Worm (Caenorhabditis elegans) whole organism, mixed stage, embryonic: Measurements from ENCODE around the gene C35A5.8.

Source experiments
- M03D4.4 ChIP-seq: sonication (generic microtip); optimal IDR thresholded peaks from 2 replicates; lab custom pipeline; 2017; ENCODE audit warnings: mild to moderate bottlenecking, missing genetic modification characterization, missing compliant biosample characterization
- bed-3 ChIP-seq: fragments of 200-800 bp; sonication (Bioruptor generic); optimal IDR thresholded peaks from 3 replicates; lab custom pipeline; 2018; ENCODE audit warnings: mild to moderate bottlenecking, missing genetic modification characterization, moderate library complexity, missing compliant biosample characterization
- blmp-1 ChIP-seq: fragments of 150-350 bp; optimal IDR thresholded peaks from 2 replicates; lab custom pipeline; 2014; ENCODE audit warnings: missing biosample characterization, missing genetic modification characterization
- ceh-39 ChIP-seq: fragments of 150-350 bp; optimal IDR thresholded peaks from 2 replicates; lab custom pipeline; 2014; ENCODE audit warnings: missing biosample characterization, missing genetic modification characterization
- ceh-43 ChIP-seq: fragments of 200-800 bp; sonication (Bioruptor generic); optimal IDR thresholded peaks from 2 replicates; lab custom pipeline; 2018; ENCODE audit warnings: mild to moderate bottlenecking, missing genetic modification characterization, moderate library complexity, missing compliant biosample characterization
- ceh-83 ChIP-seq: fragments of 200-800 bp; sonication (Bioruptor generic); optimal IDR thresholded peaks from 2 replicates; lab custom pipeline; 2018; ENCODE audit warnings: mild to moderate bottlenecking, missing genetic modification characterization, missing compliant biosample characterization
- ces-1 ChIP-seq: fragments of 150-350 bp; optimal IDR thresholded peaks from 2 replicates; lab custom pipeline; 2014; ENCODE audit warnings: missing biosample characterization, missing genetic modification reagents, missing genetic modification characterization
- cnd-1 ChIP-seq: fragments of 200-800 bp; sonication (Bioruptor generic); optimal IDR thresholded peaks from 2 replicates; lab custom pipeline; 2018; ENCODE audit warnings: mild to moderate bottlenecking, missing genetic modification characterization, missing compliant biosample characterization
- drap-1 ChIP-seq: fragments of 200-800 bp; sonication (Bioruptor generic); optimal IDR thresholded peaks from 3 replicates; lab custom pipeline; 2018; ENCODE audit warnings: mild to moderate bottlenecking, missing genetic modification characterization, missing compliant biosample characterization
- elt-1 ChIP-seq: sonication (generic microtip); optimal IDR thresholded peaks from 2 replicates; lab custom pipeline; 2017; ENCODE audit warnings: missing genetic modification characterization, mild to moderate bottlenecking, missing compliant biosample characterization, antibody characterized with exemption, moderate library complexity, borderline replicate concordance; ENCODE audit not compliant: insufficient read depth
- flh-1 ChIP-seq: fragments of 200-800 bp; sonication (Bioruptor generic); optimal IDR thresholded peaks from 2 replicates; lab custom pipeline; 2018; ENCODE audit warnings: mild to moderate bottlenecking, missing genetic modification characterization, moderate library complexity, missing compliant biosample characterization
- ham-2 ChIP-seq: fragments of 200-800 bp; sonication (Bioruptor generic); optimal IDR thresholded peaks from 2 replicates; lab custom pipeline; 2018; ENCODE audit warnings: mild to moderate bottlenecking, missing genetic modification characterization, missing compliant biosample characterization
- hlh-1 ChIP-seq: fragments of 150-350 bp; optimal IDR thresholded peaks from 2 replicates; lab custom pipeline; 2014; ENCODE audit warnings: missing biosample characterization, missing genetic modification reagents, missing genetic modification characterization
- lin-13 ChIP-seq: fragments of 150-350 bp; optimal IDR thresholded peaks from 2 replicates; lab custom pipeline; 2014; ENCODE audit warnings: missing biosample characterization, missing genetic modification characterization
- lin-32 ChIP-seq: fragments of 200-800 bp; sonication (Bioruptor generic); optimal IDR thresholded peaks from 2 replicates; lab custom pipeline; 2018; ENCODE audit warnings: mild to moderate bottlenecking, missing genetic modification characterization, missing compliant biosample characterization
- lsy-2 ChIP-seq: fragments of 150-350 bp; optimal IDR thresholded peaks from 2 replicates; lab custom pipeline; 2014; ENCODE audit warnings: missing biosample characterization, missing genetic modification characterization
- mab-5 ChIP-seq: fragments of 150-350 bp; optimal IDR thresholded peaks from 2 replicates; lab custom pipeline; 2014; ENCODE audit warnings: missing biosample characterization, missing genetic modification characterization
- mep-1 ChIP-seq: fragments of 150-350 bp; optimal IDR thresholded peaks from 2 replicates; lab custom pipeline; 2017; ENCODE audit warnings: missing biosample characterization, missing genetic modification reagents, missing genetic modification characterization, inconsistent platforms
- mls-2 ChIP-seq: sonication (generic microtip); optimal IDR thresholded peaks from 2 replicates; lab custom pipeline; 2016; ENCODE audit warnings: mild to moderate bottlenecking, missing genetic modification characterization, moderate library complexity, missing compliant biosample characterization
- nhr-2 ChIP-seq: fragments of 150-350 bp; optimal IDR thresholded peaks from 2 replicates; lab custom pipeline; 2014; ENCODE audit warnings: missing biosample characterization, missing genetic modification characterization
- nhr-237 ChIP-seq: fragments of 150-350 bp; optimal IDR thresholded peaks from 2 replicates; lab custom pipeline; 2014; ENCODE audit warnings: missing biosample characterization, missing genetic modification characterization
- nhr-28 ChIP-seq: fragments of 150-350 bp; optimal IDR thresholded peaks from 2 replicates; lab custom pipeline; 2014; ENCODE audit warnings: missing biosample characterization, missing genetic modification characterization
- nhr-76 ChIP-seq: sonication (generic microtip); optimal IDR thresholded peaks from 2 replicates; lab custom pipeline; 2017; ENCODE audit warnings: missing biosample characterization, missing genetic modification characterization
- pha-4 ChIP-seq: fragments of 150-350 bp; optimal IDR thresholded peaks from 2 replicates; lab custom pipeline; 2018; ENCODE audit warnings: missing biosample characterization, missing genetic modification reagents, missing genetic modification characterization
- sem-2 ChIP-seq: fragments of 200-800 bp; sonication (Bioruptor generic); optimal IDR thresholded peaks from 2 replicates; lab custom pipeline; 2018; ENCODE audit warnings: mild to moderate bottlenecking, missing genetic modification characterization, missing compliant biosample characterization
- snpc-4 ChIP-seq: fragments of 150-350 bp; optimal IDR thresholded peaks from 2 replicates; lab custom pipeline; 2014; ENCODE audit warnings: missing biosample characterization, missing genetic modification characterization
- sptf-1 ChIP-seq: sonication (generic microtip); optimal IDR thresholded peaks from 2 replicates; lab custom pipeline; 2017; ENCODE audit warnings: mild to moderate bottlenecking, missing genetic modification characterization, moderate library complexity, missing compliant biosample characterization
- unc-120 ChIP-seq: sonication (generic microtip); optimal IDR thresholded peaks from 2 replicates; lab custom pipeline; 2017; ENCODE audit warnings: missing genetic modification characterization, missing compliant biosample characterization; ENCODE audit not compliant: poor library complexity, severe bottlenecking
- unc-39 ChIP-seq: fragments of 150-350 bp; optimal IDR thresholded peaks from 2 replicates; lab custom pipeline; 2014; ENCODE audit warnings: missing biosample characterization, missing genetic modification characterization
- unc-62 ChIP-seq: fragments of 150-350 bp; optimal IDR thresholded peaks from 2 replicates; lab custom pipeline; 2014; ENCODE audit warnings: missing biosample characterization, missing genetic modification reagents, missing genetic modification characterization
- zip-8 ChIP-seq: fragments of 150-350 bp; optimal IDR thresholded peaks from 2 replicates; lab custom pipeline; 2014; ENCODE audit warnings: missing biosample characterization, missing genetic modification characterization
- ztf-11 ChIP-seq: fragments of 150-350 bp; optimal IDR thresholded peaks from 2 replicates; lab custom pipeline; 2014; ENCODE audit warnings: missing biosample characterization, missing genetic modification characterization

The C35A5.8 gene

ce11 chrV:10493150-10493549 is 32.6 kb downstream of the C35A5.8 start, which contains the start of gene ugt-33:
TSS of gene ugt-33 (plus strand) at chrV:10493409.
- no peak for TF ChIP-seq cnd-1 (tag; lab: Kevin White, UChicago)
- TF ChIP-seq blmp-1 (tag; lab: Kevin White, UChicago): no peak
- no peak for TF ChIP-seq zip-8 (tag; lab: Kevin White, UChicago)
- no peak for TF ChIP-seq nhr-237 (tag; lab: Kevin White, UChicago)
- TF ChIP-seq nhr-76 (tag; lab: Kevin White, UChicago): no peak

- TF ChIP-seq M03D4.4 (tag; lab: Kevin White, UChicago) (no peak), sptf-1 (tag; lab: Kevin White, UChicago) (no peak), pha-4 (tag; lab: Kevin White, UChicago) (no peak), snpc-4 (tag; lab: Kevin White, UChicago) (no peak), ces-1 (GFP tag; lab: Kevin White, UChicago) (no peak), ceh-43 (GFP tag; lab: Kevin White, UChicago) (no peak), sem-2 (GFP tag; lab: Kevin White, UChicago) (no peak), cnd-1 (tag; lab: Kevin White, UChicago) (no peak), ceh-39 (tag; lab: Kevin White, UChicago) (no peak), unc-120 (tag; lab: Kevin White, UChicago) (no peak), nhr-28 (tag; lab: Kevin White, UChicago) (no peak), unc-39 (tag; lab: Kevin White, UChicago) (no peak), mab-5 (tag; lab: Kevin White, UChicago) (no peak), ceh-83 (no peak), lin-32 (no peak), flh-1 (GFP tag; lab: Kevin White, UChicago) (no peak), nhr-76 (tag; lab: Kevin White, UChicago) (no peak), mls-2 (tag; lab: Kevin White, UChicago) (no peak), drap-1 (GFP tag; lab: Kevin White, UChicago) (no peak), unc-62 (GFP tag; lab: Kevin White, UChicago) (no peak)
Observed at ce11 chrV:10491443-10491842, 34.3 kb downstream of the C35A5.8 start, which contains the start of gene aqp-5. TSS of gene aqp-5 (plus strand) at chrV:10491743.

- no peak for TF ChIP-seq ham-2 (GFP tag; lab: Kevin White, UChicago)
- TF ChIP-seq nhr-237 (tag; lab: Kevin White, UChicago): no peak
- no peak for TF ChIP-seq elt-1 (tag; lab: Kevin White, UChicago)
- TF ChIP-seq unc-39 (tag; lab: Kevin White, UChicago): no peak
- no peak for TF ChIP-seq sptf-1 (tag; lab: Kevin White, UChicago)
- no peak for TF ChIP-seq hlh-1 (tag; lab: Kevin White, UChicago)
- TF ChIP-seq snpc-4 (tag; lab: Kevin White, UChicago): no peak
- TF ChIP-seq bed-3 (GFP tag; lab: Kevin White, UChicago): no peak
- no peak for TF ChIP-seq mep-1 (tag; lab: Kevin White, UChicago)
- TF ChIP-seq ceh-43 (GFP tag; lab: Kevin White, UChicago): no peak
- TF ChIP-seq zip-8 (tag; lab: Kevin White, UChicago): no peak
- TF ChIP-seq unc-62 (GFP tag; lab: Kevin White, UChicago): no peak
- TF ChIP-seq sem-2 (GFP tag; lab: Kevin White, UChicago): no peak
- no peak for TF ChIP-seq ztf-11 (tag; lab: Kevin White, UChicago)
- TF ChIP-seq drap-1 (GFP tag; lab: Kevin White, UChicago): no peak
- no peak for TF ChIP-seq ceh-83
- no peak for TF ChIP-seq lsy-2
- TF ChIP-seq nhr-28 (tag; lab: Kevin White, UChicago): no peak
- TF ChIP-seq mab-5 (tag; lab: Kevin White, UChicago): no peak
- no peak for TF ChIP-seq nhr-76 (tag; lab: Kevin White, UChicago)
Observed at ce11 chrV:10489998-10490397, 35.7 kb downstream of the C35A5.8 start, which contains the start of gene ncx-5. TSS of gene ncx-5 (minus strand) at chrV:10490098.

ce11 chrV:10485389-10485788 is 40.3 kb downstream of the C35A5.8 start:
- TF ChIP-seq flh-1 (GFP tag; lab: Kevin White, UChicago) (no peak), nhr-2 (no peak), cnd-1 (tag; lab: Kevin White, UChicago) (no peak)

ce11 chrV:10484640-10485039 is 41.1 kb downstream of the C35A5.8 start, which contains the start of gene Y32F6B.1:
TSS of gene Y32F6B.1 (minus strand) at chrV:10484740.
- TF ChIP-seq nhr-76 (tag; lab: Kevin White, UChicago): no peak
- TF ChIP-seq unc-62 (GFP tag; lab: Kevin White, UChicago): no peak
- TF ChIP-seq cnd-1 (tag; lab: Kevin White, UChicago): no peak
- TF ChIP-seq nhr-2: no peak
- no peak for TF ChIP-seq snpc-4 (tag; lab: Kevin White, UChicago)
- TF ChIP-seq lin-13 (tag; lab: Kevin White, UChicago): no peak
